Fruit fly (Drosophila melanogaster): Measurements from ENCODE around the gene ImpL2.
A peak's percentile ranks its signal among the peaks of the same experiment; 100 is the strongest.

Gene ImpL2

DNA sequence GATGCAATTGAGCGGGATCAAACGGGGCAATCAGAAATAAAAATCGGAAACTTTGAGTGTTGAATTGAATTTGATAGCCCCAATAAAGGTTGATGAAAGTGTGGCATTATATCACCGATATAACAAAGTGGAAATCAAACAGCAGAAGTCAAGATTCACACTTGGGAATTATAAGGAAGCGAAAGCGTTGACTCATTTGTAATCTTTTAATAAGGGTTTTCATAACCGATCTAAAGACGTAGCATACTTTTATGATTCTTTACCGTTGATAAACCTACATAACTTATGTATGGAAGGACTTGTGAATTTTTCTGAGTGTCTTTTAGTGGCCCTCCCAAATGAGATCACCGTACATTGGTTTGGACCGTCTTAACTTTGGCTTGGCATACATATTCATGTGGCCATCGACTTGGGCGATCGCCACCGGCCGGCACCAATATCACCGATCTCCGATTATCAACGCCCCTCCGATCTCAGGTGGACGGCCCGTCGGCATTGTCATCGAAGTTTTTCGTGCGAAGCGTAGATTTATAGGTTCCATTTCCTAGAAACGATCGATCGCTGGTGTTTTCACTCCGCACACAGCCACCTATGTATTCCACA lies 6.5 kb downstream of the ImpL2 start (continued):
- TF ChIP-seq CG17359 (tag; optimal IDR thresholded peaks at IDR 0.05) (no peak), Stat92E (GFP tag; optimal IDR thresholded peaks at IDR 0.05) (peak in 1 of 3 experiments; percentile 89), gem (tag; optimal IDR thresholded peaks at IDR 0.05) (peak; percentile 16), onecut (GFP tag; IDR thresholded peaks at IDR 0.05) (peak; percentile 64), CG16779 (GFP tag; IDR thresholded peaks at IDR 0.05) (no peak), eyg (GFP tag; optimal IDR thresholded peaks at IDR 0.05) (no peak), CG2199 (GFP tag; IDR thresholded peaks at IDR 0.05) (0 out of 3 replicates have a peak, but pooled peaks have one; percentile 43), phol (tag; optimal IDR thresholded peaks at IDR 0.05) (peak; percentile 12)

DNA sequence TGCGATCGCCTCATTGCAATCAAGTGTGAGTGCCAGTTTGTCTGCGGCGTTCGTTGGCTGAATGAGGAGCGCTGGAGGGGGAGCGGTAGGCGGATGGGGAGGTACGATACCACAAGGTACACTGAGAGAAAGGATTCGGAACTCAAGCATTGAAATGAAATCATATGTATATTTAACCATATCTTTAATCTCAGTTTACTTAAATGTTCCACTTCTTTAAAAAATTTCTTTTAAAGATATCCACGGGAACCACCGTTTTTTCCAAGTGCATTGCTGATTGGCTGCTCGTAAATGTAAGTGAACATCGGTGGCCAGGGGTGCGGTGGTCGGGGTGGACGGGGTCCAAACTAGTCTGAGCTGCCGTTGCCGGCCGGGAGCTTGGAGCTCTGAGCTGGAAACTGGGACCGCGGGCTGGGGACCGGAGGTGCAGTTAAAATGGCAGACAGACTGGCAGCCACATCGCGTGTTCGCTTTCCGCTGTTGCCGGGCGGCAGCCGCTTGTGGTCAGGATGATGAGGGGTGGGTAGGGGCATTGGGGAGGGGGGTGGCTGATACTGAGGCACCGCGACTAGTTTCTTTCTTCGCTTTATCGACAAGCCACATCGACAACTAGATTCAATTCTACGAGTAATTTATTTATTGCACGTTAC lies 7.6 kb downstream of the ImpL2 start:
- TF ChIP-seq cato (GFP tag; optimal IDR thresholded peaks at IDR 0.05; ENCODE audit: borderline replicate concordance) (peak; percentile 90), GATAe (GFP tag; conservative IDR thresholded peaks at IDR 0.05) (peak; percentile 49; the same call in 1 of the 2 replicates), E2f2 (GFP tag; IDR thresholded peaks at IDR 0.05) (peak; percentile 79), insv (GFP tag; optimal IDR thresholded peaks at IDR 0.05) (peak; percentile 32 to 62), Jarid2 (GFP tag; optimal IDR thresholded peaks at IDR 0.05) (peak; percentile 81), hbn (GFP tag; IDR thresholded peaks at IDR 0.05; ENCODE audit: partially characterized antibody) (no peak), zen (tag; optimal IDR thresholded peaks at IDR 0.05) (peak; percentile 88), CoRest (tag; optimal IDR thresholded peaks at IDR 0.05) (peak; percentile 97), cg (GFP tag; optimal IDR thresholded peaks at IDR 0.05) (peak; percentile 27), CG11695 (GFP tag; IDR thresholded peaks at IDR 0.05) (peak; percentile 95), Max (GFP tag; optimal IDR thresholded peaks at IDR 0.05) (peak; percentile 87), B-H2 (GFP tag; optimal IDR thresholded peaks at IDR 0.05) (peak; percentile 77), ac (GFP tag; optimal IDR thresholded peaks at IDR 0.05) (peak; percentile 82), CG10654 (GFP tag; optimal IDR thresholded peaks at IDR 0.05) (peak; percentile 94), CG16813 (GFP tag; IDR thresholded peaks at IDR 0.05; ENCODE audit: partially characterized antibody) (no peak), Hsf (GFP tag; optimal IDR thresholded peaks at IDR 0.05) (peak; percentile 96), CG7839 (tag; optimal IDR thresholded peaks at IDR 0.05) (peak; percentile 97), HLHmδ (GFP tag; optimal IDR thresholded peaks at IDR 0.05) (no peak), Bgb (GFP tag; IDR thresholded peaks at IDR 0.05; ENCODE audit: partially characterized antibody) (no peak), Neu2 (GFP tag; optimal IDR thresholded peaks at IDR 0.05; ENCODE audit: borderline replicate concordance) (peak; percentile 23), Doc3 (GFP tag; IDR thresholded peaks at IDR 0.05; ENCODE audit: partially characterized antibody) (no peak), ftz-f1 (GFP tag; optimal IDR thresholded peaks at IDR 0.05) (peak; percentile 78), gt (GFP tag; IDR thresholded peaks at IDR 0.05) (peak; percentile 94), lab (GFP tag; optimal IDR thresholded peaks at IDR 0.05) (peak; percentile 96), CG6654 (GFP tag; optimal IDR thresholded peaks at IDR 0.05) (peak; percentile 88), ara (GFP tag; IDR thresholded peaks at IDR 0.05) (peak; percentile 98), sna (GFP tag; IDR thresholded peaks at IDR 0.05; ENCODE audit: partially characterized antibody) (no peak), CG1233 (GFP tag; optimal IDR thresholded peaks at IDR 0.05) (peak; percentile 88), CG34224 (GFP tag; IDR thresholded peaks at IDR 0.05; ENCODE audit: partially characterized antibody) (no peak), Sry-β (GFP tag; optimal IDR thresholded peaks at IDR 0.05) (peak; percentile 57), CG6254 (GFP tag; optimal IDR thresholded peaks at IDR 0.05) (peak; percentile 96), luna (GFP tag; optimal IDR thresholded peaks at IDR 0.05) (no peak), ems (GFP tag; optimal IDR thresholded peaks at IDR 0.05) (peak; percentile 95), CG31441 (GFP tag; IDR thresholded peaks at IDR 0.05) (peak; percentile 98), fd96Cb (tag; optimal IDR thresholded peaks at IDR 0.05) (peak; percentile 96), MTF-1 (GFP tag; optimal IDR thresholded peaks at IDR 0.05; ENCODE audit: borderline replicate concordance) (peak; percentile 94), Ets65A (GFP tag) (peak; percentile 99), CG10209 (GFP tag; optimal IDR thresholded peaks at IDR 0.05) (peak; percentile 95)

Data from whole organism, embryonic.